Worm (Caenorhabditis elegans) whole organism, L3 larva: ENCODE results near the gene endu-2.

Experiments
- aly-2 ChIP-seq: fragments of 150-350 bp; optimal IDR thresholded peaks from 2 replicates; lab custom pipeline; 2014; ENCODE audit warnings: missing biosample characterization, missing genetic modification characterization
- daf-12 ChIP-seq: fragments of 150-350 bp; optimal IDR thresholded peaks from 2 replicates; lab custom pipeline; 2014; ENCODE audit warnings: missing biosample characterization, missing genetic modification reagents, missing genetic modification characterization
- tbx-2 ChIP-seq: sonication (generic microtip); optimal IDR thresholded peaks from 2 replicates; lab custom pipeline; 2016; ENCODE audit warnings: mild to moderate bottlenecking, missing genetic modification characterization, missing compliant biosample characterization

DNA sequence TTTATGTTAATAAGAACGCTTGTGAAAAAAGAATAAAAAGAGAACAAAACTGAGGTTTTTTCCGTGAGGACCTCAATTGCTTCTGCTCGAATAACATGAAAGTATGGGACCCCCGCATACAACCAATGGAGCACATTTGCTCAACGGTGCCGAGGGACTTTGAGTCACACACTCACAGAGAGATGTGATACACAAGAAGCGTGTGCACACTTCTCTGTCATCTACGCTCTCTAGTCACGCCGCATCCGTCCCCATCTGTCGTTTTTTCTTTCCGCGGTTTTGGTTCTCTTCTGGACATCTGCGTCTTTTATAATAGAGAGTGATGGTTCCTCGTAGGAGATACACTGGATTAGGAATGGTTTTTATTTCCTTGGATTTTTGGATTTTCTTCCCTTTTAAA is 36.2 kb upstream of the endu-2 start:
- TF ChIP-seq daf-12 (no peak), aly-2 (tag; lab: Kevin White, UChicago) (no peak), tbx-2 (tag; lab: Kevin White, UChicago) (no peak)
